Worm (Caenorhabditis elegans) whole organism, L3 larva: ENCODE results near the gene F59E12.8.
A peak's percentile ranks its signal among the peaks of the same experiment; 100 is the strongest.
"Not testable (repeated sequence)": the region's sequence is repeated elsewhere in the genome, so short reads cannot be mapped to it uniquely, and the experiment has no call there.

Experiments used
- R02D3.7 ChIP-seq: fragments of 150-350 bp; optimal IDR thresholded peaks from 2 replicates; lab custom pipeline; 2014; ENCODE audit warnings: missing biosample characterization, missing genetic modification characterization
- aly-2 ChIP-seq: fragments of 150-350 bp; optimal IDR thresholded peaks from 2 replicates; lab custom pipeline; 2014; ENCODE audit warnings: missing biosample characterization, missing genetic modification characterization
- ceh-28 ChIP-seq: fragments of 150-350 bp; optimal IDR thresholded peaks from 2 replicates; lab custom pipeline; 2014; ENCODE audit warnings: missing biosample characterization, missing genetic modification reagents, missing genetic modification characterization
- ceh-82 ChIP-seq: fragments of 150-350 bp; optimal IDR thresholded peaks from 2 replicates; lab custom pipeline; 2014; ENCODE audit warnings: missing biosample characterization, missing genetic modification characterization
- ceh-9 ChIP-seq: sonication (generic microtip); optimal IDR thresholded peaks from 2 replicates; lab custom pipeline; 2018; ENCODE audit warnings: missing biosample characterization, missing genetic modification characterization
- daf-12 ChIP-seq: fragments of 150-350 bp; optimal IDR thresholded peaks from 2 replicates; lab custom pipeline; 2014; ENCODE audit warnings: missing biosample characterization, missing genetic modification reagents, missing genetic modification characterization
- elt-1 ChIP-seq: fragments of 150-350 bp; optimal IDR thresholded peaks from 2 replicates; lab custom pipeline; 2014; ENCODE audit warnings: missing biosample characterization, missing genetic modification characterization
- elt-2 ChIP-seq: sonication (generic microtip); optimal IDR thresholded peaks from 2 replicates; lab custom pipeline; 2016; ENCODE audit warnings: missing genetic modification reagents, mild to moderate bottlenecking, missing genetic modification characterization, missing compliant biosample characterization
- elt-3 ChIP-seq, 3 experiments: fragments of 150-350 bp in 1 of 3; sonication (generic microtip) in 2 of 3; optimal IDR thresholded peaks; 2 replicates in 2 of 3; 4 replicates in 1 of 3; lab custom pipeline; 2014 to 2017; ENCODE audit warnings: missing biosample characterization in 3 of 3, missing genetic modification characterization in 3 of 3
- fkh-10 ChIP-seq: sonication (generic microtip); optimal IDR thresholded peaks from 2 replicates; lab custom pipeline; 2017; ENCODE audit warnings: missing biosample characterization, missing genetic modification reagents, missing genetic modification characterization
- fos-1 ChIP-seq: fragments of 150-350 bp; optimal IDR thresholded peaks from 2 replicates; lab custom pipeline; 2014; ENCODE audit warnings: missing biosample characterization, missing genetic modification characterization
- jun-1 ChIP-seq: fragments of 150-350 bp; optimal IDR thresholded peaks from 2 replicates; lab custom pipeline; 2014; ENCODE audit warnings: missing biosample characterization, missing genetic modification reagents, missing genetic modification characterization
- lsy-12 ChIP-seq: sonication (generic microtip); optimal IDR thresholded peaks from 2 replicates; lab custom pipeline; 2016; ENCODE audit warnings: mild to moderate bottlenecking, missing genetic modification characterization, missing compliant biosample characterization
- mdl-1 ChIP-seq: fragments of 150-350 bp; optimal IDR thresholded peaks from 2 replicates; lab custom pipeline; 2014; ENCODE audit warnings: missing biosample characterization, missing genetic modification characterization
- mml-1 ChIP-seq: fragments of 150-350 bp; sonication (generic microtip); optimal IDR thresholded peaks from 3 replicates; lab custom pipeline; 2014; ENCODE audit warnings: missing biosample characterization, missing genetic modification characterization
- nfya-1 ChIP-seq: sonication (generic microtip); optimal IDR thresholded peaks from 2 replicates; lab custom pipeline; 2017; ENCODE audit warnings: missing genetic modification characterization, mild to moderate bottlenecking, missing compliant biosample characterization, antibody characterized with exemption, moderate library complexity; ENCODE audit not compliant: insufficient read depth
- nhr-11 ChIP-seq: fragments of 150-350 bp; optimal IDR thresholded peaks from 2 replicates; lab custom pipeline; 2014; ENCODE audit warnings: missing biosample characterization, missing genetic modification characterization
- nhr-23 ChIP-seq: fragments of 150-350 bp; optimal IDR thresholded peaks from 2 replicates; lab custom pipeline; 2014; ENCODE audit warnings: missing biosample characterization, missing genetic modification reagents, missing genetic modification characterization
- nhr-25 ChIP-seq: sonication (generic microtip); optimal IDR thresholded peaks from 2 replicates; lab custom pipeline; 2017; ENCODE audit warnings: missing biosample characterization, missing genetic modification characterization
- nhr-28 ChIP-seq: fragments of 150-350 bp; optimal IDR thresholded peaks from 2 replicates; lab custom pipeline; 2014; ENCODE audit warnings: missing biosample characterization, missing genetic modification characterization
- nhr-43 ChIP-seq: sonication (generic microtip); optimal IDR thresholded peaks from 2 replicates; lab custom pipeline; 2016; ENCODE audit warnings: mild to moderate bottlenecking, missing genetic modification characterization, missing compliant biosample characterization; ENCODE audit not compliant: poor library complexity, severe bottlenecking
- nhr-67 ChIP-seq: fragments of 150-350 bp; optimal IDR thresholded peaks from 2 replicates; lab custom pipeline; 2014; ENCODE audit warnings: missing biosample characterization, missing genetic modification characterization
- nhr-76 ChIP-seq: fragments of 150-350 bp; sonication (generic microtip); optimal IDR thresholded peaks from 5 replicates; lab custom pipeline; 2014; ENCODE audit warnings: missing biosample characterization, missing genetic modification characterization
- nhr-77 ChIP-seq: fragments of 150-350 bp; optimal IDR thresholded peaks from 2 replicates; lab custom pipeline; 2014; ENCODE audit warnings: missing biosample characterization, missing genetic modification characterization
- pqm-1 ChIP-seq: fragments of 150-350 bp; optimal IDR thresholded peaks from 2 replicates; lab custom pipeline; 2017; ENCODE audit warnings: missing biosample characterization, missing genetic modification characterization, inconsistent platforms
- tbx-2 ChIP-seq: sonication (generic microtip); optimal IDR thresholded peaks from 2 replicates; lab custom pipeline; 2016; ENCODE audit warnings: mild to moderate bottlenecking, missing genetic modification characterization, missing compliant biosample characterization
- unc-62 ChIP-seq: fragments of 150-350 bp; sonication (generic microtip); optimal IDR thresholded peaks from 4 replicates; lab custom pipeline; 2014; ENCODE audit warnings: missing biosample characterization, missing genetic modification reagents, missing genetic modification characterization
- ztf-11 ChIP-seq: fragments of 150-350 bp; optimal IDR thresholded peaks from 2 replicates; lab custom pipeline; 2014; ENCODE audit warnings: missing biosample characterization, missing genetic modification characterization

F59E12.8 gene

ce11 chrII:5633453-5633852 is 3.3 kb downstream of the F59E12.8 start:
- TF ChIP-seq nfya-1 (tag; lab: Kevin White, UChicago) (peak; percentile 25), nhr-28 (no peak), nhr-43 (tag; lab: Kevin White, UChicago) (no peak)

- not testable (repeated sequence) for TF ChIP-seq fkh-10 (GFP tag; lab: Kevin White, UChicago); mml-1 (tag; lab: Kevin White, UChicago); nhr-11 (tag; lab: Kevin White, UChicago)
Measured at ce11 chrII:5630851-5631401, 5.8 kb downstream of the F59E12.8 start, which contains the start of the genes F59E12.6 and npl-4.1. Gene F59E12.6, minus strand, starts transcription at chrII:5630951. Gene npl-4.1, plus strand, starts transcription at chrII:5631351.

- TF ChIP-seq R02D3.7 (tag; lab: Kevin White, UChicago) (no peak), ztf-11 (no peak), nhr-67 (tag; lab: Kevin White, UChicago) (no peak)
Measured at ce11 chrII:5628326-5628818, 8.4 kb downstream of the F59E12.8 start, which contains the start of gene F59E12.15. Gene F59E12.15, minus strand, starts transcription at chrII:5628376.

ce11 chrII:5622383-5622939 is 14.3 kb downstream of the F59E12.8 start, which contains the start of the genes eif-3.L and npl-4.2:
Gene eif-3.L, minus strand, starts transcription at chrII:5622483.
Gene npl-4.2, plus strand, starts transcription at chrII:5622889.
- TF ChIP-seq nhr-28; elt-3 (tag; optimal IDR thresholded peaks at IDR 0.05; lab: Kevin White, UChicago); R02D3.7 (tag; lab: Kevin White, UChicago): not testable (repeated sequence)

ce11 chrII:5619298-5619697 is 17.4 kb downstream of the F59E12.8 start, which contains the start of gene dhs-6:
Gene dhs-6, minus strand, starts transcription at chrII:5619319.
- no peak for TF ChIP-seq unc-62
- TF ChIP-seq nhr-43 (tag; lab: Kevin White, UChicago) = peak; percentile 15
- peak; percentile 48 for TF ChIP-seq nhr-23
- peak; percentile 8 for TF ChIP-seq ceh-28 (tag; lab: Kevin White, UChicago)
- no peak for TF ChIP-seq nhr-77 (tag; lab: Kevin White, UChicago)
- TF ChIP-seq ceh-9 (tag; lab: Kevin White, UChicago) = no peak
- TF ChIP-seq nfya-1 (tag; lab: Kevin White, UChicago) = peak; percentile 9
- peak; percentile 71 for TF ChIP-seq elt-2 (tag; lab: Kevin White, UChicago)
- TF ChIP-seq daf-12 (tag; lab: Kevin White, UChicago) = no peak

ce11 chrII:5607756-5608155 is 29.0 kb downstream of the F59E12.8 start, which contains the start of gene C17G10.7:
Gene C17G10.7, minus strand, starts transcription at chrII:5607856.
- TF ChIP-seq aly-2 (tag; lab: Kevin White, UChicago) (no peak), jun-1 (no peak), ceh-82 (tag; lab: Kevin White, UChicago) (no peak), nhr-67 (tag; lab: Kevin White, UChicago) (no peak), elt-3 (tag; optimal IDR thresholded peaks at IDR 0.05; lab: Kevin White, UChicago) (no peak), pqm-1 (tag; lab: Kevin White, UChicago) (no peak), fkh-10 (GFP tag; lab: Kevin White, UChicago) (no peak)
- TF ChIP-seq, all 47 proteins: peak for 0

ce11 chrII:5605538-5605945 is 31.2 kb downstream of the F59E12.8 start:
- TF ChIP-seq tbx-2 (tag; lab: Kevin White, UChicago) (peak; percentile 39), nhr-25 (peak; percentile 85), fos-1 (tag; lab: Kevin White, UChicago) (no peak), ceh-28 (tag; lab: Kevin White, UChicago) (peak; percentile 80), nhr-28 (no peak), elt-1 (tag; lab: Kevin White, UChicago) (peak; percentile 72), unc-62 (peak; percentile 93), elt-2 (tag; lab: Kevin White, UChicago) (peak; percentile 89), mdl-1 (tag; lab: Kevin White, UChicago) (peak; percentile 23), aly-2 (tag; lab: Kevin White, UChicago) (no peak), nhr-43 (tag; lab: Kevin White, UChicago) (peak; percentile 90), nhr-77 (tag; lab: Kevin White, UChicago) (peak; percentile 22), daf-12 (tag; lab: Kevin White, UChicago) (no peak), nhr-23 (peak; percentile 94), R02D3.7 (tag; lab: Kevin White, UChicago) (peak; percentile 40), elt-3 (tag; optimal IDR thresholded peaks at IDR 0.05; lab: Kevin White, UChicago) (peak; percentile 93 to 96 (median 93)), lsy-12 (peak; percentile 5), nhr-76 (tag; lab: Kevin White, UChicago) (peak; percentile 48)
